Fruit fly (Drosophila melanogaster) whole organism, pupa: ENCODE results near the gene Snr1.

Experiments
- CG14655 ChIP-seq: fragments of 200-800 bp; sonication (Bioruptor generic); optimal IDR thresholded peaks from 3 replicates; lab custom pipeline; 2017; ENCODE audit warnings: mild to moderate bottlenecking, missing biosample characterization, missing genetic modification reagents, missing genetic modification characterization
- CG15710 ChIP-seq: fragments of 200-800 bp; sonication (Bioruptor generic); optimal IDR thresholded peaks from 2 replicates; lab custom pipeline; 2018; ENCODE audit warnings: missing biosample characterization, mild to moderate bottlenecking, missing genetic modification characterization, moderate library complexity
- CG32121 ChIP-seq: fragments of 200-800 bp; sonication (Bioruptor generic); IDR thresholded peaks from 2 replicates; pipeline ENCODE4 v1.3.6; 2022; ENCODE audit warnings: missing biosample characterization, missing genetic modification characterization
- CG4496 ChIP-seq: fragments of 200-800 bp; sonication (Bioruptor generic); IDR thresholded peaks from 3 replicates; pipeline ENCODE4 v1.3.6; 2022; ENCODE audit warnings: missing biosample characterization, missing genetic modification characterization
- CG8159 ChIP-seq: fragments of 200-800 bp; sonication (Bioruptor generic); optimal IDR thresholded peaks from 3 replicates; lab custom pipeline; 2018; ENCODE audit warnings: missing biosample characterization, mild to moderate bottlenecking, missing genetic modification characterization, moderate library complexity
- CG9948 ChIP-seq: fragments of 200-800 bp; sonication (Bioruptor generic); optimal IDR thresholded peaks from 2 replicates; lab custom pipeline; 2018; ENCODE audit warnings: missing biosample characterization, mild to moderate bottlenecking, missing genetic modification characterization, moderate library complexity
- EcR ChIP-seq: fragments of 200-800 bp; sonication (Bioruptor generic); optimal IDR thresholded peaks from 3 replicates; lab custom pipeline; 2019; ENCODE audit warnings: missing biosample characterization, missing genetic modification characterization, mild to moderate bottlenecking, moderate library complexity, missing genetic modification reagents
- Snoo ChIP-seq: fragments of 200-800 bp; sonication (Bioruptor generic); optimal IDR thresholded peaks from 3 replicates; lab custom pipeline; 2017; ENCODE audit warnings: missing biosample characterization, mild to moderate bottlenecking, missing genetic modification characterization, inconsistent platforms
- rn ChIP-seq: fragments of 200-800 bp; sonication (Bioruptor generic); IDR thresholded peaks from 2 replicates; pipeline ENCODE4 v1.3.6; 2022; ENCODE audit warnings: missing biosample characterization, missing genetic modification characterization

- TF ChIP-seq CG32121 (GFP tag; lab: Robert Waterston, UW) (no peak), CG8159 (no peak), EcR (GFP tag; lab: Kevin White, UChicago) (no peak), CG15710 (no peak), CG14655 (GFP tag; lab: Kevin White, UChicago) (no peak), rn (GFP tag; lab: Robert Waterston, UW) (no peak), Snoo (tag; lab: Kevin White, UChicago) (no peak), CG9948 (tag; lab: Kevin White, UChicago) (no peak), CG4496 (no peak)
Observed at dm6 chr3R:5429786-5430185, 40.9 kb upstream of the Snr1 start.
